Worm (Caenorhabditis elegans) whole organism, late embryonic: ENCODE measurements around the gene ceh-89.

Source experiments
- ama-1 ChIP-seq: fragments of 150-350 bp; optimal IDR thresholded peaks from 2 replicates; lab custom pipeline; 2014
- ceh-22 ChIP-seq: sonication (generic microtip); optimal IDR thresholded peaks from 2 replicates; lab custom pipeline; 2017; ENCODE audit warnings: missing biosample characterization, missing genetic modification characterization
- fkh-10 ChIP-seq: fragments of 150-350 bp; optimal IDR thresholded peaks from 2 replicates; lab custom pipeline; 2014; ENCODE audit warnings: missing biosample characterization, missing genetic modification reagents, missing genetic modification characterization
- hlh-8 ChIP-seq: sonication (generic microtip); optimal IDR thresholded peaks from 2 replicates; lab custom pipeline; 2016; ENCODE audit warnings: missing genotype, missing genetic modification characterization, missing compliant biosample characterization
- nhr-232 ChIP-seq: sonication (generic microtip); optimal IDR thresholded peaks from 2 replicates; lab custom pipeline; 2016; ENCODE audit warnings: missing genetic modification characterization, missing compliant biosample characterization
- pag-3 ChIP-seq: sonication (generic microtip); optimal IDR thresholded peaks from 2 replicates; lab custom pipeline; 2016; ENCODE audit warnings: missing compliant biosample characterization, missing genetic modification characterization, borderline replicate concordance
- pha-4 ChIP-seq: fragments of 150-350 bp; optimal IDR thresholded peaks from 2 replicates; lab custom pipeline; 2018; ENCODE audit warnings: missing biosample characterization, missing genetic modification reagents, missing genetic modification characterization
- pqm-1 ChIP-seq: sonication (generic microtip); optimal IDR thresholded peaks from 2 replicates; lab custom pipeline; 2016; ENCODE audit warnings: missing genetic modification characterization, missing compliant biosample characterization
- rnt-1 ChIP-seq: sonication (generic microtip); optimal IDR thresholded peaks from 2 replicates; lab custom pipeline; 2016; ENCODE audit warnings: missing genetic modification characterization, missing compliant biosample characterization
- sox-4 ChIP-seq: sonication (generic microtip); optimal IDR thresholded peaks from 2 replicates; lab custom pipeline; 2017; ENCODE audit warnings: mild to moderate bottlenecking, missing genetic modification characterization, inconsistent platforms, missing compliant biosample characterization
- syd-9 ChIP-seq: sonication (generic microtip); optimal IDR thresholded peaks from 2 replicates; lab custom pipeline; 2016; ENCODE audit warnings: mild to moderate bottlenecking, missing genetic modification characterization, moderate library complexity, missing compliant biosample characterization
- tbx-2 ChIP-seq: sonication (generic microtip); optimal IDR thresholded peaks from 2 replicates; lab custom pipeline; 2016; ENCODE audit warnings: missing genetic modification characterization, missing compliant biosample characterization
- unc-55 ChIP-seq: sonication (generic microtip); optimal IDR thresholded peaks from 2 replicates; lab custom pipeline; 2017; ENCODE audit warnings: missing biosample characterization, missing genetic modification reagents, missing genetic modification characterization

DNA sequence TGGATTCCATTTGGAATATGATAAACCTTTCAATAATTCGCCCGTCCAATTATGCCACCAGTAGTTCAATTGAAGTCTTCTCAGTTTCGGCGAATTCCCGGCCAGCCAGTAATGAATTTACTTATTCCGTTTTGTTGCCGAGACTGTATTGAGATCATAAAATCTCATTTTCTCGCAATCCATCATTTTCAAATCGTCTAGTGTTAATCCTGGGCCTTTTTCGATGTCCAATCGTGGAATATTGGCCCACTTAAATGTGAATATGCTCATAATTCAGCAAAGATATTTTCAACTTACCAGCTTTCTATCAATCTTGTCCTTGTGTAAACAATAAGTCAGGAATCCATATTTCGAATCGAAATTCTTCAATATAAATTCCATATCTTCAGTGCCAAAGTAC is 10.9 kb downstream of the ceh-89 start:
- TF ChIP-seq unc-55 (GFP tag; lab: Kevin White, UChicago) (no peak), pha-4 (tag; lab: Kevin White, UChicago) (no peak), sox-4 (no peak), hlh-8 (tag; lab: Kevin White, UChicago) (no peak), rnt-1 (tag; lab: Kevin White, UChicago) (no peak), pqm-1 (no peak), pag-3 (no peak), tbx-2 (no peak), ama-1 (lab: Kevin White, UChicago) (no peak), ceh-22 (no peak), nhr-232 (no peak), fkh-10 (GFP tag; lab: Kevin White, UChicago) (no peak), syd-9 (tag; lab: Kevin White, UChicago) (no peak)
